Fruit fly (Drosophila melanogaster): ENCODE data around the gene CG13907.
A peak's percentile ranks its signal among the peaks of the same experiment; 100 is the strongest.

Gene CG13907

DNA sequence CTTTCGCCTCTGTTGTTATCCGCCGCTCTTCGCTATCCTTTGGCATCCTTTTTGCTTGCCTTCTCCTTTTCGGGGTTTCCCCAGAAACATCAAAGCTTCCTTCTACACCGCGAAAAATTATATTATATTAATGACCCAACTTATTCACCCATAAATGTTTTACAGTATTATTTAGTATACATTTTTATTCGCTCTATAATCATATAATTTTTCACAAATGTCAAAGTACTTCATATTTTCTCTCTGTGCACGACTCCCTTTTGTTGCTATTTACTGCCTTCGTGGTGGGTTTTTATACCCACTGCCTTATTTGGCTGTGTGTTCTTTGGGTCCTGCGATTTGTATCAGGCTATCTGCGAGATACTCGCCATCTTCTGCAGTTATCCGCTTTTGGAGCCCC is 35.4 kb upstream of the CG13907 start (continued):
- no peak for TF ChIP-seq Drgx (GFP tag; IDR thresholded peaks at IDR 0.05)
- TF ChIP-seq CG6175 (GFP tag; IDR thresholded peaks at IDR 0.05): no peak
- TF ChIP-seq Taf1 (GFP tag; IDR thresholded peaks at IDR 0.05): no peak
- TF ChIP-seq pita (GFP tag; optimal IDR thresholded peaks at IDR 0.05): no peak
- TF ChIP-seq kah (GFP tag; optimal IDR thresholded peaks at IDR 0.05): no peak
- no peak for TF ChIP-seq Tbp (GFP tag; optimal IDR thresholded peaks at IDR 0.05)
- no peak for TF ChIP-seq Ets65A (GFP tag)
- TF ChIP-seq rib (GFP tag; IDR thresholded peaks at IDR 0.05): no peak
- no peak for TF ChIP-seq HmgD (GFP tag; optimal IDR thresholded peaks at IDR 0.05)
- TF ChIP-seq fd102C (GFP tag; optimal IDR thresholded peaks at IDR 0.05): no peak
- no peak for TF ChIP-seq Mrtf (GFP tag; IDR thresholded peaks at IDR 0.05)
- TF ChIP-seq Xbp1 (GFP tag; optimal IDR thresholded peaks at IDR 0.05): no peak
- TF ChIP-seq tna (GFP tag; IDR thresholded peaks at IDR 0.05; ENCODE audit: partially characterized antibody): no peak
- TF ChIP-seq CG32532 (GFP tag; IDR thresholded peaks at IDR 0.05): peak; percentile 52; the same call in 1 of the 2 replicates
- no peak for TF ChIP-seq ems (GFP tag; optimal IDR thresholded peaks at IDR 0.05)
- TF ChIP-seq ci (GFP tag; IDR thresholded peaks at IDR 0.05): no peak
- TF ChIP-seq eve (GFP tag; optimal IDR thresholded peaks at IDR 0.05): no peak
- peak; percentile 14; the same call in 1 of the 2 replicates for TF ChIP-seq E2f1 (GFP tag; IDR thresholded peaks at IDR 0.05)
- no peak for TF ChIP-seq CG15696 (tag; optimal IDR thresholded peaks at IDR 0.05)
- no peak for TF ChIP-seq bab2 (GFP tag; optimal IDR thresholded peaks at IDR 0.05)
- no peak for TF ChIP-seq CG4730 (GFP tag; IDR thresholded peaks at IDR 0.05)
- no peak for TF ChIP-seq Chrac-16 (GFP tag; optimal IDR thresholded peaks at IDR 0.05)
- TF ChIP-seq kay (GFP tag; optimal IDR thresholded peaks at IDR 0.05): no peak
- TF ChIP-seq CG15269 (tag; optimal IDR thresholded peaks at IDR 0.05): peak; percentile 52
- TF ChIP-seq fru (optimal IDR thresholded peaks at IDR 0.05): no peak
- no peak for TF ChIP-seq btn (GFP tag; optimal IDR thresholded peaks at IDR 0.05)
- TF ChIP-seq NC2β (GFP tag; optimal IDR thresholded peaks at IDR 0.05): no peak
- TF ChIP-seq vvl (GFP tag; IDR thresholded peaks at IDR 0.05): 0 out of 2 replicates have a peak, but pooled peaks have one; percentile 24
- TF ChIP-seq chn (GFP tag; optimal IDR thresholded peaks at IDR 0.05): no peak
- no peak for TF ChIP-seq Dref (GFP tag; IDR thresholded peaks at IDR 0.05)
- TF ChIP-seq CG8478 (optimal IDR thresholded peaks at IDR 0.05): no peak
- TF ChIP-seq fu2 (GFP tag; optimal IDR thresholded peaks at IDR 0.05): no peak
- no peak for TF ChIP-seq Ravus (GFP tag; IDR thresholded peaks at IDR 0.05)
- no peak for TF ChIP-seq Antp (GFP tag; optimal IDR thresholded peaks at IDR 0.05)
- TF ChIP-seq onecut (GFP tag; IDR thresholded peaks at IDR 0.05): no peak
- no peak for TF ChIP-seq CG7786 (GFP tag; optimal IDR thresholded peaks at IDR 0.05)
- no peak for TF ChIP-seq h (optimal IDR thresholded peaks at IDR 0.05)
- TF ChIP-seq CG9876 (GFP tag; optimal IDR thresholded peaks at IDR 0.05): no peak
- no peak for TF ChIP-seq Sry-δ (GFP tag; optimal IDR thresholded peaks at IDR 0.05)
- TF ChIP-seq chinmo (GFP tag; IDR thresholded peaks at IDR 0.05; ENCODE audit: partially characterized antibody): no peak
- TF ChIP-seq CG15073 (GFP tag; optimal IDR thresholded peaks at IDR 0.05): no peak
- no peak for TF ChIP-seq CG7745 (tag; optimal IDR thresholded peaks at IDR 0.05)
- peak; percentile 50; the same call in 1 of the 3 replicates for TF ChIP-seq dysf (GFP tag; IDR thresholded peaks at IDR 0.05)
- no peak for TF ChIP-seq CG31224 (GFP tag; IDR thresholded peaks at IDR 0.05)
- no peak for TF ChIP-seq pho (GFP tag; optimal IDR thresholded peaks at IDR 0.05)
- peak in 1 of 2 experiments; percentile 22 for TF ChIP-seq bsh (GFP tag; optimal IDR thresholded peaks at IDR 0.05)
- TF ChIP-seq CG1792 (GFP tag; optimal IDR thresholded peaks at IDR 0.05): no peak
- TF ChIP-seq disco-r (GFP tag; optimal IDR thresholded peaks at IDR 0.05): no peak
- TF ChIP-seq CG31365 (tag; optimal IDR thresholded peaks at IDR 0.05): no peak
- TF ChIP-seq CG12219 (GFP tag; optimal IDR thresholded peaks at IDR 0.05): no peak
- TF ChIP-seq Kr (GFP tag; optimal IDR thresholded peaks at IDR 0.05): no peak
- no peak for TF ChIP-seq CG4328 (GFP tag; optimal IDR thresholded peaks at IDR 0.05)
- no peak for TF ChIP-seq en (GFP tag; optimal IDR thresholded peaks at IDR 0.05)
- TF ChIP-seq CG12236 (GFP tag; optimal IDR thresholded peaks at IDR 0.05): no peak
- TF ChIP-seq Neu2 (GFP tag; optimal IDR thresholded peaks at IDR 0.05; ENCODE audit: borderline replicate concordance): no peak
